Fruit fly (Drosophila melanogaster): Measurements from ENCODE around the gene Ilk.

Ilk gene

dm6 chr3L:21252932-21253760 lies 36.4 kb downstream of the Ilk start:
- TF ChIP-seq CG14711 (tag; optimal IDR thresholded peaks at IDR 0.05) (no peak), CG33017 (tag; optimal IDR thresholded peaks at IDR 0.05) (no peak), CG12768 (GFP tag; optimal IDR thresholded peaks at IDR 0.05) (no peak), kay (GFP tag; ENCODE audit: borderline replicate concordance) (no peak), CG11617 (GFP tag; optimal IDR thresholded peaks at IDR 0.05) (no peak), CG5204 (GFP tag; optimal IDR thresholded peaks at IDR 0.05) (no peak), Mnt (GFP tag; optimal IDR thresholded peaks at IDR 0.05) (no peak), tj (GFP tag; optimal IDR thresholded peaks at IDR 0.05) (no peak), CG7101 (tag; optimal IDR thresholded peaks at IDR 0.05) (no peak), ovo (GFP tag; optimal IDR thresholded peaks at IDR 0.05) (no peak), bab1 (GFP tag; optimal IDR thresholded peaks at IDR 0.05) (no peak), Crg-1 (GFP tag; optimal IDR thresholded peaks at IDR 0.05) (no peak)

DNA sequence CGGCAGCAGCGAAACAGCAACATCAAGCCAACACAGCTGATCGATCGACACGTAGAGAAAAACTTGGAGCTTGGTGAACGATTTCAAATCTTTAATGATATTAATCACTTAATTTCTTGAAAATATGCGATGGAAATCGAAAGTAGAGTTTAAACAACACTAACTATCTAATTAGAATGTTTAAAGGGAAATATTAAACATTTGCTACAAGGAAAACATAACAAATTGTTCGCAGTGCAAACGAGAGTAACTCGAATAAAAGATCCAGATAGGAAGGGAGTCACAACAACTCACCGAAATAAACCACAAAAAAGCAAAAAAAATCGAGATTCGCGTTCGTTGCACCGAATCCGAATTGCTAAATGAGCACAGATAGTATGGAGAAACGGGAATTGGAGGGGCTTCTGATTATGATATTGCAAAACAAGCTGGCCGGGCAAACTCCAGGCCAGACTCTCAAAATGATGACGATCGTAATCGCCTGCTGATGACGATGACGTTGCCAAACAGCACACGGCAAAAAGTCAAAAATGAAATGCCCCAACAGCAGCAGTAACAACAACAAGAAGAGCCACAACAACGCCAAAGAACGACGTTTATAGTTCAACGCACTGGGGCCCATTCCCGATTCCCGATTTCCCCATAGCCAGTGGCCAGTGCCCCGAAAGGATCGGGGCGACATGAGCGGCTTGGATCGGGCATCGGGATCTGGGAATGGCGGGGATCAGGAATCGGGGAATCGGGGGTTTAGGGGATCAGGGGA lies 37.2 kb downstream of the Ilk start:
- TF ChIP-seq CG7101 (tag; optimal IDR thresholded peaks at IDR 0.05) (no peak), cic (GFP tag; optimal IDR thresholded peaks at IDR 0.05) (no peak), kay (GFP tag; ENCODE audit: borderline replicate concordance) (no peak), Hr96 (GFP tag; optimal IDR thresholded peaks at IDR 0.05) (no peak), ovo (GFP tag; optimal IDR thresholded peaks at IDR 0.05) (no peak), Mnt (GFP tag; optimal IDR thresholded peaks at IDR 0.05) (no peak), pad (GFP tag; optimal IDR thresholded peaks at IDR 0.05) (no peak), CG5204 (GFP tag; optimal IDR thresholded peaks at IDR 0.05) (no peak), CG33017 (tag; optimal IDR thresholded peaks at IDR 0.05) (no peak), CG12768 (GFP tag; optimal IDR thresholded peaks at IDR 0.05) (no peak), bab1 (GFP tag; optimal IDR thresholded peaks at IDR 0.05) (no peak), CG1620 (GFP tag; optimal IDR thresholded peaks at IDR 0.05) (no peak), CG11617 (GFP tag; optimal IDR thresholded peaks at IDR 0.05) (no peak), tj (GFP tag; optimal IDR thresholded peaks at IDR 0.05) (no peak), CG7045 (GFP tag; optimal IDR thresholded peaks at IDR 0.05) (no peak), cnc (optimal IDR thresholded peaks at IDR 0.05) (no peak), toe (GFP tag; optimal IDR thresholded peaks at IDR 0.05) (no peak), Crg-1 (GFP tag; optimal IDR thresholded peaks at IDR 0.05) (no peak), Clk (GFP tag; optimal IDR thresholded peaks at IDR 0.05) (no peak)

DNA sequence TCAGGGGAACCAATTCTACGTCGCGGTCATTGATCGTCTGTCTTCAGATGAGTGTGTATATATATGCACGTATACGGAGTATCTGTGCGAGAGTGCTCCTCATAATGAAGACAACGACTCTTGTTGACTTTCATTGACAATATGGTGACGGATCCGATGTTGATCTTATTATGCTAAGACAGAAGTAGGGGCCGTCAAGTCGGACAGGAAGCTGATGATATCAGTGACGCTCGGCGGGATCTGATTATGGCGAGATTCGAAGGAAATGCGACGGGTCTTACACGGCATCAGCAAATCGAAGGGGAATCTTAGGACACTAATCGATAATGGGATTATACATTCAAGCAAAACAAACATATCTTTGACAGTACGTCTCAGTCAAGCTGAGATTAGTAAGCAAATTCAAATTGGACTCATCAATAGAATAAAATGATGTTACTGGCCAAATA lies 37.8 kb downstream of the Ilk start:
- TF ChIP-seq CG5204 (GFP tag; optimal IDR thresholded peaks at IDR 0.05) (no peak), kay (GFP tag; ENCODE audit: borderline replicate concordance) (no peak), CG33017 (tag; optimal IDR thresholded peaks at IDR 0.05) (no peak), Hr96 (GFP tag; optimal IDR thresholded peaks at IDR 0.05) (no peak), CG1620 (GFP tag; optimal IDR thresholded peaks at IDR 0.05) (no peak), Clk (GFP tag; optimal IDR thresholded peaks at IDR 0.05) (no peak), ovo (GFP tag; optimal IDR thresholded peaks at IDR 0.05) (no peak), Crg-1 (GFP tag; optimal IDR thresholded peaks at IDR 0.05) (no peak), Mnt (GFP tag; optimal IDR thresholded peaks at IDR 0.05) (no peak), cic (GFP tag; optimal IDR thresholded peaks at IDR 0.05) (no peak), CG14711 (tag; optimal IDR thresholded peaks at IDR 0.05) (no peak)

DNA sequence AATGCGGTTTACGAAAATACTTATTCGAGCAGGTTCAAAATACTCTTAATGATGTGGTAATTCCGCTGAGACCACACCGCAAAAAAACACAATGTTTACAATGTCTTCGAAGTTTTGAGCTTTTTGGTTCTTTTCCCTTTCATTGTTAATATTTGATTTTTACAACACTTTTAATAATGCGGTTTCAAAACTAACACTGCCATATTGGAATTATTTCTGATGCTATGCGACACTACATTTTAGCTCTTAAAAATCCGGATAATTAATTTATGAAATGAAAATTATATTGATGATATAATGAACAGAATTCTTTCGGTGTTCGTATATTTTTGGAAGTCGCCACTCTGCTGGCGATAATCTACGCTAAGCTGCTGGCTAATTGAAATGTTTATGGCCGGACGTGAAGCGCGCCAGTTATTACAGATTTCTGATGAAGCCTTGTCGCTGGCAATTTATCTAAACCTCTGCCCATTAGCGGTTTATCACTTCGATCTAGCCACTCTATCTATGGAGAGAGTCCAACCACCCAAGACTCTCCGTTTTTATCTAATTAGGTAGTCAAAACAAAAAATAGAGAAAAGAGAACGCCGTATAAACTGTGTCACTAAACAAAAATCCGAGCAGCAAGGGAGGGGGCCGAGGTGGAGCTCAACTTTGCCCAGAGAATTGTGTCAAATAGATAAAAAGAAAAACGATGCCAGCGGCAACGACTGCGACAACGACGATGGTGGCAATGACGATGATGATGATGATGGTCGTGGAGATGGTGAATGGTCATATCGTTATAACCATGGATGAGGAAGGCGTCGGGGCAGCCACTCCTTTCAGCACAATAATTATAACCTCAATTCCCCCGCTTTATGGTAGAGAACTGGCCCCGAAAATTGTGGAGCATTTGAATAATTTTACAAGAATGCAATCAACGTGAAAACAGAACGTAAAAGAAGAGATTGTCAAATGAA lies 39.6 kb downstream of the Ilk start:
- TF ChIP-seq kay (GFP tag; ENCODE audit: borderline replicate concordance), result no peak
- no peak for TF ChIP-seq ovo (GFP tag; optimal IDR thresholded peaks at IDR 0.05)
- no peak for TF ChIP-seq cnc (optimal IDR thresholded peaks at IDR 0.05)
- no peak for TF ChIP-seq bab1 (GFP tag; optimal IDR thresholded peaks at IDR 0.05)
- no peak for TF ChIP-seq CG11617 (GFP tag; optimal IDR thresholded peaks at IDR 0.05)
- TF ChIP-seq Mnt (GFP tag; optimal IDR thresholded peaks at IDR 0.05), result no peak
- TF ChIP-seq pad (GFP tag; optimal IDR thresholded peaks at IDR 0.05), result no peak
- TF ChIP-seq CG7045 (GFP tag; optimal IDR thresholded peaks at IDR 0.05), result no peak
- TF ChIP-seq CG5204 (GFP tag; optimal IDR thresholded peaks at IDR 0.05), result no peak
- TF ChIP-seq CG1620 (GFP tag; optimal IDR thresholded peaks at IDR 0.05), result no peak
- no peak for TF ChIP-seq CG12768 (GFP tag; optimal IDR thresholded peaks at IDR 0.05)
- TF ChIP-seq toe (GFP tag; optimal IDR thresholded peaks at IDR 0.05), result no peak
- no peak for TF ChIP-seq Hr96 (GFP tag; optimal IDR thresholded peaks at IDR 0.05)
- TF ChIP-seq CG7101 (tag; optimal IDR thresholded peaks at IDR 0.05), result no peak

- TF ChIP-seq Clk (GFP tag; optimal IDR thresholded peaks at IDR 0.05) (no peak), bab1 (GFP tag; optimal IDR thresholded peaks at IDR 0.05) (no peak), CG14711 (tag; optimal IDR thresholded peaks at IDR 0.05) (no peak), CG11617 (GFP tag; optimal IDR thresholded peaks at IDR 0.05) (no peak), Crg-1 (GFP tag; optimal IDR thresholded peaks at IDR 0.05) (no peak)
These were observed 41.0 kb downstream of the Ilk start, which contains the start of gene CG43218 for dm6 chr3L:21257731-21258130. CG43218 (plus strand) TSS chr3L:21258020.
